Worm (Caenorhabditis elegans) whole organism, L4 larva: ENCODE data around the gene spp-5.
A peak's percentile ranks its signal among the peaks of the same experiment; 100 is the strongest.

Experiments
- F44E2.7 ChIP-seq: fragments of 200-800 bp; sonication (Bioruptor generic); IDR thresholded peaks from 2 replicates; pipeline ENCODE4 v2.1.2; 2022; ENCODE audit warnings: missing genetic modification characterization, missing compliant biosample characterization
- R02D3.7 ChIP-seq: fragments of 150-350 bp; sonication (generic microtip); optimal IDR thresholded peaks from 3 replicates; lab custom pipeline; 2014; ENCODE audit warnings: missing biosample characterization, missing genetic modification characterization
- T26A8.4 ChIP-seq: fragments of 200-800 bp; sonication (Bioruptor generic); IDR thresholded peaks from 2 replicates; pipeline ENCODE4 v1.3.6; 2022; ENCODE audit warnings: missing genetic modification characterization, missing compliant biosample characterization
- Y48G9A.11 ChIP-seq: fragments of 200-800 bp; sonication (Bioruptor generic); IDR thresholded peaks from 2 replicates; pipeline ENCODE4 v1.3.6; 2022; ENCODE audit warnings: missing genetic modification reagents, missing genetic modification characterization, missing compliant biosample characterization
- ZK337.2 ChIP-seq: fragments of 200-800 bp; sonication (Bioruptor generic); IDR thresholded peaks from 2 replicates; pipeline ENCODE4 v1.3.6; 2022; ENCODE audit warnings: missing genetic modification reagents, missing genetic modification characterization, missing compliant biosample characterization
- ZK546.5 ChIP-seq, 2 experiments: sonication (generic microtip); optimal IDR thresholded peaks; 2 replicates each; lab custom pipeline; 2017; ENCODE audit warnings: missing biosample characterization in 2 of 2, missing genetic modification characterization in 2 of 2
- ceh-28 ChIP-seq: fragments of 150-350 bp; optimal IDR thresholded peaks from 2 replicates; lab custom pipeline; 2014; ENCODE audit warnings: missing biosample characterization, missing genetic modification reagents, missing genetic modification characterization
- ceh-32 ChIP-seq: sonication (generic microtip); optimal IDR thresholded peaks from 2 replicates; lab custom pipeline; 2016; ENCODE audit warnings: mild to moderate bottlenecking, missing genetic modification characterization, missing compliant biosample characterization; ENCODE audit not compliant: poor library complexity
- ceh-82 ChIP-seq: sonication (generic microtip); optimal IDR thresholded peaks from 2 replicates; lab custom pipeline; 2017; ENCODE audit warnings: missing biosample characterization, missing genetic modification characterization
- ces-1 ChIP-seq: fragments of 150-350 bp; sonication (generic microtip); optimal IDR thresholded peaks from 4 replicates; lab custom pipeline; 2014; ENCODE audit warnings: missing biosample characterization, missing genetic modification reagents, missing genetic modification characterization
- daf-16 ChIP-seq, 3 experiments: sonication (generic microtip); optimal IDR thresholded peaks; 2 replicates each; lab custom pipeline; 2016 to 2017; ENCODE audit warnings: missing genetic modification characterization in 3 of 3, missing genetic modification reagents in 3 of 3, mild to moderate bottlenecking in 2 of 3, missing compliant biosample characterization in 2 of 3, missing biosample characterization in 1 of 3, moderate library complexity in 1 of 3
- dmd-6 ChIP-seq: fragments of 200-800 bp; sonication (Bioruptor generic); IDR thresholded peaks from 2 replicates; pipeline ENCODE4 v1.3.6; 2022; ENCODE audit warnings: missing genetic modification reagents, missing genetic modification characterization, missing compliant biosample characterization
- dve-1 ChIP-seq: sonication (generic microtip); optimal IDR thresholded peaks from 2 replicates; lab custom pipeline; 2017; ENCODE audit warnings: antibody characterized with exemption, mild to moderate bottlenecking, missing genetic modification characterization, missing compliant biosample characterization; ENCODE audit not compliant: insufficient read depth
- hlh-11 ChIP-seq: fragments of 200-800 bp; sonication (Bioruptor generic); optimal IDR thresholded peaks from 2 replicates; lab custom pipeline; 2018; ENCODE audit warnings: mild to moderate bottlenecking, missing genetic modification characterization, missing compliant biosample characterization
- hlh-30 ChIP-seq: sonication (generic microtip); optimal IDR thresholded peaks from 2 replicates; lab custom pipeline; 2017; ENCODE audit warnings: antibody characterized with exemption, mild to moderate bottlenecking, missing genetic modification characterization, missing compliant biosample characterization; ENCODE audit not compliant: insufficient read depth
- lim-7 ChIP-seq: fragments of 200-800 bp; sonication (Bioruptor generic); IDR thresholded peaks from 2 replicates; pipeline ENCODE4 v1.3.6; 2022; ENCODE audit warnings: missing genetic modification characterization, missing compliant biosample characterization
- lin-39 ChIP-seq: fragments of 150-350 bp; optimal IDR thresholded peaks from 2 replicates; lab custom pipeline; 2014; ENCODE audit warnings: missing biosample characterization, missing genetic modification reagents, missing genetic modification characterization
- lsy-2 ChIP-seq, 2 experiments: fragments of 150-350 bp in 1 of 2; sonication (generic microtip) in 1 of 2; optimal IDR thresholded peaks; 2 replicates each; lab custom pipeline; 2014 to 2017; ENCODE audit warnings: missing biosample characterization in 2 of 2, missing genetic modification characterization in 2 of 2
- mdt-29 ChIP-seq: fragments of 200-800 bp; sonication (Bioruptor generic); IDR thresholded peaks from 2 replicates; pipeline ENCODE4 v1.3.6; 2022; ENCODE audit warnings: missing genetic modification reagents, missing genetic modification characterization, missing compliant biosample characterization
- mep-1 ChIP-seq: fragments of 150-350 bp; sonication (generic microtip); optimal IDR thresholded peaks from 3 replicates; lab custom pipeline; 2014; ENCODE audit warnings: missing biosample characterization, missing genetic modification characterization
- nhr-102 ChIP-seq: sonication (generic microtip); optimal IDR thresholded peaks from 2 replicates; lab custom pipeline; 2016; ENCODE audit warnings: mild to moderate bottlenecking, missing genetic modification characterization, moderate library complexity, missing compliant biosample characterization
- nhr-48 ChIP-seq: sonication (generic microtip); optimal IDR thresholded peaks from 2 replicates; lab custom pipeline; 2016; ENCODE audit warnings: mild to moderate bottlenecking, missing genetic modification characterization, missing compliant biosample characterization
- pha-4 ChIP-seq, 2 experiments: fragments of 150-350 bp in 1 of 2; fragments of 200-800 bp in 1 of 2; sonication (Bioruptor generic) in 1 of 2; IDR thresholded peaks in 1 of 2; optimal IDR thresholded peaks in 1 of 2; 2 replicates each; pipeline versions ENCODE4 v1.3.6 to Lab custom; 2014 to 2022; ENCODE audit warnings: missing genetic modification characterization in 2 of 2, missing genetic modification reagents in 2 of 2, missing biosample characterization in 1 of 2, missing compliant biosample characterization in 1 of 2
- php-3 ChIP-seq: fragments of 200-800 bp; sonication (Bioruptor generic); IDR thresholded peaks from 2 replicates; pipeline ENCODE4 v1.3.6; 2022; ENCODE audit warnings: missing genetic modification reagents, missing genetic modification characterization, missing compliant biosample characterization
- pqm-1 ChIP-seq: sonication (generic microtip); optimal IDR thresholded peaks from 2 replicates; lab custom pipeline; 2017; ENCODE audit warnings: missing biosample characterization, missing genetic modification characterization
- saeg-2 ChIP-seq: fragments of 200-800 bp; sonication (Bioruptor generic); IDR thresholded peaks from 2 replicates; pipeline ENCODE4 v1.3.6; 2022; ENCODE audit warnings: missing genetic modification reagents, missing genetic modification characterization, missing compliant biosample characterization
- snpc-1.2 ChIP-seq: fragments of 200-800 bp; sonication (Bioruptor generic); IDR thresholded peaks from 2 replicates; pipeline ENCODE4 v1.3.6; 2022; ENCODE audit warnings: missing genetic modification reagents, missing genetic modification characterization, missing compliant biosample characterization
- snpc-4 ChIP-seq: fragments of 150-350 bp; optimal IDR thresholded peaks from 2 replicates; lab custom pipeline; 2014; ENCODE audit warnings: missing biosample characterization, missing genetic modification characterization
- spr-1 ChIP-seq: sonication (generic microtip); optimal IDR thresholded peaks from 2 replicates; lab custom pipeline; 2016; ENCODE audit warnings: mild to moderate bottlenecking, missing genetic modification characterization, missing compliant biosample characterization
- tra-1 ChIP-seq: fragments of 200-800 bp; sonication (Bioruptor generic); IDR thresholded peaks from 2 replicates; pipeline ENCODE4 v1.3.6; 2022; ENCODE audit warnings: missing genetic modification reagents, missing genetic modification characterization, missing compliant biosample characterization
- unc-62 ChIP-seq, 3 experiments: fragments of 150-350 bp in 1 of 3; sonication (generic microtip); optimal IDR thresholded peaks in 2 of 3; peaks in 1 of 3; 1 replicate in 1 of 3; 2 replicates in 2 of 3; lab custom pipeline; 2014 to 2017; ENCODE audit warnings: missing biosample characterization in 3 of 3, missing genetic modification characterization in 3 of 3, missing genetic modification reagents in 3 of 3, missing genotype in 1 of 3

Gene spp-5

ce11 chrX:7315329-7315728 lies 4.8 kb downstream of the spp-5 start, which contains the start of gene spp-3 (continued):
- TF ChIP-seq tra-1 (0 out of 2 replicates have a peak, but pooled peaks have one; percentile 45), T26A8.4 (0 out of 2 replicates have a peak, but pooled peaks have one; percentile 44), pqm-1 (peak; percentile 90), daf-16 (GFP tag; optimal IDR thresholded peaks at IDR 0.05; lab: Kevin White, UChicago) (peak in 1 of 2 experiments; percentile 43), daf-16 (tag; optimal IDR thresholded peaks at IDR 0.05; lab: Kevin White, UChicago) (peak; percentile 90), lsy-2 (tag; optimal IDR thresholded peaks at IDR 0.05; lab: Kevin White, UChicago) (peak in 1 of 2 experiments; percentile 67), nhr-48 (tag; lab: Kevin White, UChicago) (peak; percentile 43), dmd-6 (GFP tag; lab: Robert Waterston, UW) (peak; percentile 89), saeg-2 (GFP tag; lab: Robert Waterston, UW) (no peak), lim-7 (no peak), php-3 (peak; percentile 89), ZK546.5 (tag; optimal IDR thresholded peaks at IDR 0.05; lab: Kevin White, UChicago) (no peak), ceh-32 (tag; lab: Kevin White, UChicago) (no peak), hlh-11 (peak; percentile 73), unc-62 (GFP tag; optimal IDR thresholded peaks at IDR 0.05 in 1 of 2; lab: Kevin White, UChicago) (no peak), unc-62 (tag; optimal IDR thresholded peaks at IDR 0.05; lab: Kevin White, UChicago) (no peak), F44E2.7 (GFP tag; lab: Robert Waterston, UW) (no peak), ces-1 (GFP tag; lab: Kevin White, UChicago) (no peak), mdt-29 (GFP tag; lab: Robert Waterston, UW) (no peak), snpc-4 (tag; lab: Kevin White, UChicago) (no peak), pha-4 (GFP tag; IDR thresholded peaks at IDR 0.05; lab: Robert Waterston, UW) (no peak), pha-4 (tag; optimal IDR thresholded peaks at IDR 0.05; lab: Kevin White, UChicago) (no peak), ceh-82 (tag; lab: Kevin White, UChicago) (no peak)

- TF ChIP-seq hlh-11: peak; percentile 29
- TF ChIP-seq hlh-30 (tag; lab: Kevin White, UChicago): peak; percentile 30
- TF ChIP-seq ZK337.2: no peak
- TF ChIP-seq spr-1 (tag; lab: Kevin White, UChicago): no peak
- peak; percentile 22; the same call in 1 of the 2 replicates for TF ChIP-seq dmd-6 (GFP tag; lab: Robert Waterston, UW)
- TF ChIP-seq daf-16 (GFP tag; optimal IDR thresholded peaks at IDR 0.05; lab: Kevin White, UChicago): no peak
- peak; percentile 36 for TF ChIP-seq daf-16 (tag; optimal IDR thresholded peaks at IDR 0.05; lab: Kevin White, UChicago)
- peak; percentile 25 for TF ChIP-seq pqm-1
- no peak for TF ChIP-seq ceh-28 (tag; lab: Kevin White, UChicago)
- peak; percentile 20 for TF ChIP-seq mep-1 (tag; lab: Kevin White, UChicago)
- TF ChIP-seq dve-1 (tag; lab: Kevin White, UChicago): peak; percentile 57
- TF ChIP-seq nhr-102: peak; percentile 3
Measured at ce11 chrX:7314564-7314963, 5.6 kb downstream of the spp-5 start.

ce11 chrX:7313236-7313635 lies 6.9 kb downstream of the spp-5 start:
- no peak for TF ChIP-seq T26A8.4
- TF ChIP-seq unc-62 (GFP tag; optimal IDR thresholded peaks at IDR 0.05 in 1 of 2; lab: Kevin White, UChicago): peak in 1 of 2 experiments; percentile 93
- no peak for TF ChIP-seq unc-62 (tag; optimal IDR thresholded peaks at IDR 0.05; lab: Kevin White, UChicago)

- no peak for TF ChIP-seq Y48G9A.11 (GFP tag; lab: Robert Waterston, UW)
- TF ChIP-seq lin-39 (tag; lab: Kevin White, UChicago): no peak
- TF ChIP-seq snpc-4 (tag; lab: Kevin White, UChicago): no peak
- no peak for TF ChIP-seq snpc-1.2
- no peak for TF ChIP-seq dmd-6 (GFP tag; lab: Robert Waterston, UW)
- no peak for TF ChIP-seq R02D3.7 (tag; lab: Kevin White, UChicago)
Measured at ce11 chrX:7311870-7312269, 8.3 kb downstream of the spp-5 start.
